Fruit fly (Drosophila melanogaster): ENCODE data around the gene CG3345.

Gene CG3345

dm6 chr2L:273603-274002, 4.7 kb downstream of the CG3345 start, which contains the start of the genes mbm and CG11555 (continued):
- TF ChIP-seq psq (GFP tag; optimal IDR thresholded peaks at IDR 0.05): no peak
- TF ChIP-seq CG9932 (GFP tag; IDR thresholded peaks at IDR 0.05): no peak
- TF ChIP-seq GATAe (GFP tag; conservative IDR thresholded peaks at IDR 0.05): no peak
- no peak for TF ChIP-seq zf30C (GFP tag; optimal IDR thresholded peaks at IDR 0.05)
- TF ChIP-seq repo (GFP tag; optimal IDR thresholded peaks at IDR 0.05): no peak
- peak; percentile 9; the same call in 1 of the 2 replicates for TF ChIP-seq ssp (GFP tag; IDR thresholded peaks at IDR 0.05)
- TF ChIP-seq ken (GFP tag; IDR thresholded peaks at IDR 0.05): no peak
- no peak for TF ChIP-seq BtbVII (GFP tag; optimal IDR thresholded peaks at IDR 0.05)
- no peak for TF ChIP-seq ems (GFP tag; optimal IDR thresholded peaks at IDR 0.05)
- TF ChIP-seq CG18619 (GFP tag; optimal IDR thresholded peaks at IDR 0.05): no peak
- no peak for TF ChIP-seq da (GFP tag; optimal IDR thresholded peaks at IDR 0.05)
- peak; percentile 50 for TF ChIP-seq zen (tag; optimal IDR thresholded peaks at IDR 0.05)
- no peak for TF ChIP-seq NFAT (GFP tag; IDR thresholded peaks at IDR 0.05)
- peak; percentile 42 for TF ChIP-seq nmo (GFP tag; optimal IDR thresholded peaks at IDR 0.05)
- TF ChIP-seq eyg (GFP tag; optimal IDR thresholded peaks at IDR 0.05): no peak
- TF ChIP-seq ranshi (GFP tag; IDR thresholded peaks at IDR 0.05): no peak
- TF ChIP-seq gsb-n (tag; optimal IDR thresholded peaks at IDR 0.05): no peak
- no peak for TF ChIP-seq NC2β (GFP tag; optimal IDR thresholded peaks at IDR 0.05)
- TF ChIP-seq CG11247 (GFP tag; IDR thresholded peaks at IDR 0.05): no peak
- TF ChIP-seq caup (GFP tag; optimal IDR thresholded peaks at IDR 0.05; ENCODE audit: severe bottlenecking): no peak
- no peak for TF ChIP-seq Mad (GFP tag; optimal IDR thresholded peaks at IDR 0.05)
- no peak for TF ChIP-seq Lpt (GFP tag; optimal IDR thresholded peaks at IDR 0.05)
- TF ChIP-seq tx (GFP tag; optimal IDR thresholded peaks at IDR 0.05): no peak
- TF ChIP-seq CG7928 (GFP tag; optimal IDR thresholded peaks at IDR 0.05): no peak
- TF ChIP-seq Dek (tag; optimal IDR thresholded peaks at IDR 0.05): no peak
- TF ChIP-seq sug (tag; optimal IDR thresholded peaks at IDR 0.05): peak; percentile 57
- TF ChIP-seq pzg (GFP tag; optimal IDR thresholded peaks at IDR 0.05): peak; percentile 34
- no peak for TF ChIP-seq CG2875 (GFP tag; optimal IDR thresholded peaks at IDR 0.05)
- peak; percentile 66 for TF ChIP-seq YL-1 (GFP tag; optimal IDR thresholded peaks at IDR 0.05)
- TF ChIP-seq hkb (optimal IDR thresholded peaks at IDR 0.05): no peak
- TF ChIP-seq hkb (GFP tag; IDR thresholded peaks at IDR 0.05): no peak
- TF ChIP-seq NfI (GFP tag; optimal IDR thresholded peaks at IDR 0.05): peak; percentile 24
- peak; percentile 24; the same call in 1 of the 3 replicates for TF ChIP-seq dysf (GFP tag; IDR thresholded peaks at IDR 0.05)
- peak; percentile 24 for TF ChIP-seq CG33557 (GFP tag; optimal IDR thresholded peaks at IDR 0.05)
- TF ChIP-seq CG2712 (tag; optimal IDR thresholded peaks at IDR 0.05): peak; percentile 46
- no peak for TF ChIP-seq CG3838 (GFP tag; optimal IDR thresholded peaks at IDR 0.05)
- TF ChIP-seq CG10209 (GFP tag; optimal IDR thresholded peaks at IDR 0.05): no peak
- peak; percentile 41 for TF ChIP-seq PHDP (tag; optimal IDR thresholded peaks at IDR 0.05)
- no peak for TF ChIP-seq CG11093 (GFP tag; IDR thresholded peaks at IDR 0.05)
- peak; percentile 14 for TF ChIP-seq kah (GFP tag; optimal IDR thresholded peaks at IDR 0.05)
- peak; percentile 56 for TF ChIP-seq B-H2 (GFP tag; optimal IDR thresholded peaks at IDR 0.05)
- TF ChIP-seq Dfd (GFP tag; optimal IDR thresholded peaks at IDR 0.05): no peak
- TF ChIP-seq CG7839 (tag; optimal IDR thresholded peaks at IDR 0.05): no peak
- TF ChIP-seq wek (GFP tag; optimal IDR thresholded peaks at IDR 0.05): no peak
- no peak for TF ChIP-seq Awh (GFP tag; IDR thresholded peaks at IDR 0.05)
- TF ChIP-seq abd-A (tag; optimal IDR thresholded peaks at IDR 0.05): no peak
- TF ChIP-seq CoRest (tag; optimal IDR thresholded peaks at IDR 0.05): peak; percentile 60
- peak; percentile 45 for TF ChIP-seq CG12659 (GFP tag; optimal IDR thresholded peaks at IDR 0.05)
- TF ChIP-seq eve (GFP tag; optimal IDR thresholded peaks at IDR 0.05): no peak
- TF ChIP-seq H2.0 (GFP tag; IDR thresholded peaks at IDR 0.05): no peak
- peak; percentile 74; the same call in 1 of the 2 replicates for TF ChIP-seq MBD-R2 (GFP tag; IDR thresholded peaks at IDR 0.05)
- TF ChIP-seq Elba2 (GFP tag; optimal IDR thresholded peaks at IDR 0.05): no peak
